Worm (Caenorhabditis elegans) whole organism, young adult: ENCODE data around the gene T05B4.8.

Source experiments
- B0019.2 ChIP-seq: fragments of 200-800 bp; sonication (Bioruptor generic); conservative IDR thresholded peaks from 2 replicates; pipeline ENCODE4 v1.3.6; 2022; ENCODE audit warnings: missing genetic modification reagents, missing genetic modification characterization, missing compliant biosample characterization
- B0035.1 ChIP-seq: sonication (generic microtip); optimal IDR thresholded peaks from 2 replicates; lab custom pipeline; 2016; ENCODE audit warnings: missing genetic modification characterization, mild to moderate bottlenecking, missing compliant biosample characterization, missing genotype, missing genetic modification reagents
- B0336.3 ChIP-seq: fragments of 200-800 bp; sonication (Bioruptor generic); IDR thresholded peaks from 2 replicates; pipeline ENCODE4 v1.3.6; 2022; ENCODE audit warnings: missing genetic modification characterization, missing compliant biosample characterization
- F23B12.7 ChIP-seq: sonication (generic microtip); optimal IDR thresholded peaks from 2 replicates; lab custom pipeline; 2017; ENCODE audit warnings: missing genetic modification characterization, mild to moderate bottlenecking, missing compliant biosample characterization, antibody characterized with exemption, moderate library complexity; ENCODE audit not compliant: insufficient read depth
- F33H1.4 ChIP-seq: fragments of 200-800 bp; sonication (Bioruptor generic); IDR thresholded peaks from 2 replicates; pipeline ENCODE4 v1.3.6; 2022; ENCODE audit warnings: missing genetic modification reagents, missing genetic modification characterization, missing compliant biosample characterization
- F39B2.1 ChIP-seq: fragments of 200-800 bp; sonication (Bioruptor generic); IDR thresholded peaks from 2 replicates; pipeline ENCODE4 v1.3.6; 2022; ENCODE audit warnings: missing genetic modification reagents, missing genetic modification characterization, missing compliant biosample characterization
- F55B11.4 ChIP-seq: sonication (generic microtip); optimal IDR thresholded peaks from 2 replicates; lab custom pipeline; 2016; ENCODE audit warnings: missing compliant biosample characterization, missing genetic modification characterization, borderline replicate concordance; ENCODE audit not compliant: insufficient read depth
- F57C9.4 ChIP-seq: sonication (generic microtip); optimal IDR thresholded peaks from 2 replicates; lab custom pipeline; 2017; ENCODE audit warnings: mild to moderate bottlenecking, missing genetic modification characterization, missing compliant biosample characterization
- T26A5.8 ChIP-seq: sonication (generic microtip); optimal IDR thresholded peaks from 2 replicates; lab custom pipeline; 2016; ENCODE audit warnings: missing genetic modification characterization, missing compliant biosample characterization
- ama-1 ChIP-seq, 3 experiments: fragments of 150-350 bp in 1 of 3; sonication (generic microtip) in 2 of 3; optimal IDR thresholded peaks; 2 replicates each; lab custom pipeline; 2014 to 2018; ENCODE audit warnings: missing biosample characterization in 2 of 3, missing genetic modification characterization in 2 of 3, missing genetic modification reagents in 2 of 3
- aptf-2 ChIP-seq: fragments of 200-800 bp; sonication (Bioruptor generic); conservative IDR thresholded peaks from 2 replicates; pipeline ENCODE4 v1.3.6; 2022; ENCODE audit warnings: missing genetic modification reagents, missing genetic modification characterization, missing compliant biosample characterization
- athp-1 ChIP-seq: sonication (generic microtip); optimal IDR thresholded peaks from 2 replicates; lab custom pipeline; 2017; ENCODE audit warnings: mild to moderate bottlenecking, missing genetic modification characterization, missing compliant biosample characterization
- attf-3 ChIP-seq: fragments of 200-800 bp; sonication (Bioruptor generic); conservative IDR thresholded peaks from 2 replicates; pipeline ENCODE4 v1.3.6; 2022; ENCODE audit warnings: missing genetic modification reagents, missing genetic modification characterization, missing compliant biosample characterization
- attf-5 ChIP-seq: fragments of 200-800 bp; sonication (Bioruptor generic); optimal IDR thresholded peaks from 2 replicates; lab custom pipeline; 2018; ENCODE audit warnings: mild to moderate bottlenecking, missing genetic modification characterization, missing compliant biosample characterization
- bed-1 ChIP-seq: fragments of 200-800 bp; sonication (Bioruptor generic); IDR thresholded peaks from 2 replicates; pipeline ENCODE4 v1.3.6; 2022; ENCODE audit warnings: missing genetic modification reagents, missing genetic modification characterization, missing compliant biosample characterization
- ceh-27 ChIP-seq: fragments of 200-800 bp; sonication (Bioruptor generic); optimal IDR thresholded peaks from 2 replicates; lab custom pipeline; 2018; ENCODE audit warnings: mild to moderate bottlenecking, missing genetic modification characterization, moderate library complexity, missing compliant biosample characterization
- ceh-58 ChIP-seq: fragments of 200-800 bp; sonication (Bioruptor generic); IDR thresholded peaks from 2 replicates; pipeline ENCODE4 v1.3.6; 2022; ENCODE audit warnings: missing genetic modification characterization, missing compliant biosample characterization
- ceh-91 ChIP-seq: fragments of 200-800 bp; sonication (Bioruptor generic); IDR thresholded peaks from 2 replicates; pipeline ENCODE4 v1.3.6; 2022; ENCODE audit warnings: missing genetic modification reagents, missing genetic modification characterization, missing compliant biosample characterization
- die-1 ChIP-seq: sonication (generic microtip); optimal IDR thresholded peaks from 2 replicates; lab custom pipeline; 2016; ENCODE audit warnings: missing genotype, mild to moderate bottlenecking, missing genetic modification characterization, missing compliant biosample characterization
- dox-1 ChIP-seq: fragments of 200-800 bp; sonication (Bioruptor generic); IDR thresholded peaks from 2 replicates; pipeline ENCODE4 v1.3.6; 2022; ENCODE audit warnings: missing genetic modification reagents, missing genetic modification characterization, missing compliant biosample characterization
- egrh-3 ChIP-seq: fragments of 200-800 bp; sonication (Bioruptor generic); IDR thresholded peaks from 2 replicates; pipeline ENCODE4 v1.3.6; 2022; ENCODE audit warnings: missing genetic modification reagents, missing genetic modification characterization, missing compliant biosample characterization
- ekl-4 ChIP-seq: fragments of 200-800 bp; sonication (Bioruptor generic); IDR thresholded peaks from 2 replicates; pipeline ENCODE4 v1.3.6; 2022; ENCODE audit warnings: missing genetic modification reagents, missing genetic modification characterization, missing compliant biosample characterization
- ets-4 ChIP-seq: fragments of 200-800 bp; sonication (Bioruptor generic); optimal IDR thresholded peaks from 2 replicates; lab custom pipeline; 2018; ENCODE audit warnings: mild to moderate bottlenecking, missing genetic modification characterization, missing compliant biosample characterization
- gei-17 ChIP-seq: fragments of 200-800 bp; sonication (Bioruptor generic); optimal IDR thresholded peaks from 2 replicates; lab custom pipeline; 2018; ENCODE audit warnings: mild to moderate bottlenecking, missing genetic modification characterization, missing compliant biosample characterization
- hlh-26 ChIP-seq: fragments of 200-800 bp; sonication (Bioruptor generic); conservative IDR thresholded peaks from 2 replicates; pipeline ENCODE4 v1.3.6; 2022; ENCODE audit warnings: missing genetic modification reagents, missing genetic modification characterization, missing compliant biosample characterization
- hsf-1 ChIP-seq: fragments of 200-800 bp; sonication (Bioruptor generic); IDR thresholded peaks from 2 replicates; pipeline ENCODE4 v1.3.6; 2022; ENCODE audit warnings: missing genetic modification reagents, missing genetic modification characterization, missing compliant biosample characterization
- let-526 ChIP-seq: fragments of 200-800 bp; sonication (Bioruptor generic); IDR thresholded peaks from 2 replicates; pipeline ENCODE4 v1.3.6; 2022; ENCODE audit warnings: missing genetic modification reagents, missing genetic modification characterization, missing compliant biosample characterization
- lin-35 ChIP-seq, 3 experiments: fragments of 150-350 bp in 2 of 3; sonication (generic microtip) in 1 of 3; optimal IDR thresholded peaks; 2 replicates each; lab custom pipeline; 2014 to 2018; ENCODE audit warnings: missing biosample characterization in 3 of 3, missing genetic modification characterization in 3 of 3, missing genetic modification reagents in 3 of 3
- lir-1 ChIP-seq: fragments of 200-800 bp; sonication (Bioruptor generic); conservative IDR thresholded peaks from 2 replicates; pipeline ENCODE4 v1.3.6; 2022; ENCODE audit warnings: missing genetic modification reagents, missing genetic modification characterization, missing compliant biosample characterization
- lsl-1 ChIP-seq: fragments of 200-800 bp; sonication (Bioruptor generic); optimal IDR thresholded peaks from 2 replicates; lab custom pipeline; 2018; ENCODE audit warnings: mild to moderate bottlenecking, missing genetic modification characterization, moderate library complexity, missing compliant biosample characterization
- madf-10 ChIP-seq: sonication (generic microtip); optimal IDR thresholded peaks from 2 replicates; lab custom pipeline; 2016; ENCODE audit warnings: mild to moderate bottlenecking, missing genetic modification characterization, missing compliant biosample characterization
- mcd-1 ChIP-seq: fragments of 200-800 bp; sonication (Bioruptor generic); IDR thresholded peaks from 2 replicates; pipeline ENCODE4 v1.3.6; 2022; ENCODE audit warnings: missing genetic modification reagents, missing genetic modification characterization, missing compliant biosample characterization
- nfya-2 ChIP-seq: fragments of 200-800 bp; sonication (Bioruptor generic); IDR thresholded peaks from 2 replicates; pipeline ENCODE4 v1.3.6; 2022; ENCODE audit warnings: missing genetic modification reagents, missing genetic modification characterization, missing compliant biosample characterization
- sdz-38 ChIP-seq: sonication (generic microtip); optimal IDR thresholded peaks from 2 replicates; lab custom pipeline; 2016; ENCODE audit warnings: missing genotype, missing genetic modification characterization, missing compliant biosample characterization
- snpc-1.3 ChIP-seq: sonication (generic microtip); optimal IDR thresholded peaks from 2 replicates; lab custom pipeline; 2017; ENCODE audit warnings: missing genetic modification characterization, mild to moderate bottlenecking, missing compliant biosample characterization, antibody characterized with exemption, moderate library complexity, missing genotype, missing genetic modification reagents; ENCODE audit not compliant: insufficient read depth
- snpc-3.4 ChIP-seq: sonication (generic microtip); optimal IDR thresholded peaks from 2 replicates; lab custom pipeline; 2017; ENCODE audit warnings: missing genetic modification characterization, mild to moderate bottlenecking, missing compliant biosample characterization, antibody characterized with exemption, moderate library complexity, missing genotype, missing genetic modification reagents
- tbp1 ChIP-seq: fragments of 200-800 bp; sonication (Bioruptor generic); optimal IDR thresholded peaks from 2 replicates; lab custom pipeline; 2018; ENCODE audit warnings: mild to moderate bottlenecking, missing genetic modification characterization, missing compliant biosample characterization
- tbx-9 ChIP-seq: sonication (generic microtip); optimal IDR thresholded peaks from 2 replicates; lab custom pipeline; 2016; ENCODE audit warnings: borderline replicate concordance, missing genetic modification characterization, inconsistent platforms, missing compliant biosample characterization
- zfh-2 ChIP-seq: fragments of 200-800 bp; sonication (Bioruptor generic); conservative IDR thresholded peaks from 2 replicates; pipeline ENCODE4 v1.3.6; 2022; ENCODE audit warnings: missing genetic modification reagents, missing genetic modification characterization, missing compliant biosample characterization
- zim-3 ChIP-seq: sonication (generic microtip); optimal IDR thresholded peaks from 2 replicates; lab custom pipeline; 2017; ENCODE audit warnings: mild to moderate bottlenecking, missing genetic modification characterization, moderate library complexity, missing compliant biosample characterization
- ztf-18 ChIP-seq: sonication (generic microtip); optimal IDR thresholded peaks from 2 replicates; lab custom pipeline; 2016; ENCODE audit warnings: missing genotype, mild to moderate bottlenecking, missing genetic modification characterization, missing compliant biosample characterization
- ztf-22 ChIP-seq: fragments of 200-800 bp; sonication (Bioruptor generic); optimal IDR thresholded peaks from 2 replicates; lab custom pipeline; 2018; ENCODE audit warnings: mild to moderate bottlenecking, missing genetic modification characterization, moderate library complexity, missing compliant biosample characterization

Gene T05B4.8

ce11 chrV:4120629-4121028 lies 4.7 kb upstream of the T05B4.8 start, which contains the start of gene T05B4.10:
Gene T05B4.10 (minus strand): TSS chrV:4120729.
- TF ChIP-seq madf-10 (tag; lab: Kevin White, UChicago) (no peak), F39B2.1 (GFP tag; lab: Robert Waterston, UW) (no peak), ekl-4 (GFP tag; lab: Robert Waterston, UW) (no peak), tbp1 (GFP tag; lab: Kevin White, UChicago) (no peak), athp-1 (no peak), ztf-22 (no peak), dox-1 (GFP tag; lab: Robert Waterston, UW) (no peak)

- no peak for TF ChIP-seq mcd-1 (GFP tag; lab: Robert Waterston, UW)
- TF ChIP-seq hsf-1 (GFP tag; lab: Robert Waterston, UW) = no peak
- no peak for TF ChIP-seq B0035.1
- no peak for TF ChIP-seq ets-4
- TF ChIP-seq nfya-2 (GFP tag; lab: Robert Waterston, UW) = no peak
- no peak for TF ChIP-seq attf-5 (GFP tag; lab: Kevin White, UChicago)
- no peak for TF ChIP-seq let-526 (GFP tag; lab: Robert Waterston, UW)
- TF ChIP-seq lsl-1 = no peak
- no peak for TF ChIP-seq sdz-38 (tag; lab: Kevin White, UChicago)
- TF ChIP-seq snpc-3.4 (tag; lab: Kevin White, UChicago) = no peak
- TF ChIP-seq aptf-2 (GFP tag; lab: Robert Waterston, UW) = no peak
- TF ChIP-seq, all 124 proteins: peak for 0
Measured at ce11 chrV:4118332-4118731, 2.4 kb upstream of the T05B4.8 start, which contains the start of gene T05B4.9. Gene T05B4.9 (minus strand): TSS chrV:4118432.

ce11 chrV:4114627-4115026 lies 1.3 kb downstream of the T05B4.8 start, which contains the start of gene srw-133:
Gene srw-133 (minus strand): TSS chrV:4114727.
- no peak for TF ChIP-seq hlh-26
- no peak for TF ChIP-seq tbx-9 (tag; lab: Kevin White, UChicago)
- TF ChIP-seq zfh-2 (GFP tag; lab: Robert Waterston, UW) = no peak
- TF ChIP-seq ceh-58 = no peak
- TF ChIP-seq let-526 (GFP tag; lab: Robert Waterston, UW) = no peak
- TF ChIP-seq F33H1.4 (GFP tag; lab: Robert Waterston, UW) = no peak
- no peak for TF ChIP-seq lir-1
- no peak for TF ChIP-seq ceh-91 (GFP tag; lab: Robert Waterston, UW)
- no peak for TF ChIP-seq snpc-1.3 (tag; lab: Kevin White, UChicago)
- no peak for TF ChIP-seq ceh-27 (GFP tag; lab: Kevin White, UChicago)
- TF ChIP-seq die-1 (tag; lab: Kevin White, UChicago) = no peak
- TF ChIP-seq T26A5.8 = no peak
- TF ChIP-seq egrh-3 (GFP tag; lab: Robert Waterston, UW) = no peak
- TF ChIP-seq bed-1 (GFP tag; lab: Robert Waterston, UW) = no peak
- no peak for TF ChIP-seq B0336.3 (GFP tag; lab: Robert Waterston, UW)
- no peak for TF ChIP-seq B0019.2 (GFP tag; lab: Robert Waterston, UW)
- no peak for TF ChIP-seq attf-3 (GFP tag; lab: Robert Waterston, UW)
- no peak for TF ChIP-seq aptf-2 (GFP tag; lab: Robert Waterston, UW)
- no peak for TF ChIP-seq mcd-1 (GFP tag; lab: Robert Waterston, UW)
- TF ChIP-seq, all 124 proteins: peak for 0

- TF ChIP-seq F55B11.4 (tag; lab: Kevin White, UChicago) (no peak), bed-1 (GFP tag; lab: Robert Waterston, UW) (no peak), attf-3 (GFP tag; lab: Robert Waterston, UW) (no peak), zfh-2 (GFP tag; lab: Robert Waterston, UW) (no peak), F23B12.7 (tag; lab: Kevin White, UChicago) (no peak), zim-3 (tag; lab: Kevin White, UChicago) (no peak), ztf-18 (no peak), gei-17 (GFP tag; lab: Kevin White, UChicago) (no peak), ama-1 (optimal IDR thresholded peaks at IDR 0.05; lab: Kevin White, UChicago) (no peak), ama-1 (GFP tag; optimal IDR thresholded peaks at IDR 0.05; lab: Kevin White, UChicago) (no peak), egrh-3 (GFP tag; lab: Robert Waterston, UW) (no peak), F57C9.4 (tag; lab: Kevin White, UChicago) (no peak), madf-10 (tag; lab: Kevin White, UChicago) (no peak), athp-1 (no peak), lin-35 (GFP tag; optimal IDR thresholded peaks at IDR 0.05; lab: Kevin White, UChicago) (no peak)
Measured at ce11 chrV:4112516-4112915, 3.5 kb downstream of the T05B4.8 start, which contains the start of gene srw-134. Gene srw-134 (minus strand): TSS chrV:4112616.
